Worm (Caenorhabditis elegans): ENCODE measurements around the gene F35A5.5.

F35A5.5 gene

DNA sequence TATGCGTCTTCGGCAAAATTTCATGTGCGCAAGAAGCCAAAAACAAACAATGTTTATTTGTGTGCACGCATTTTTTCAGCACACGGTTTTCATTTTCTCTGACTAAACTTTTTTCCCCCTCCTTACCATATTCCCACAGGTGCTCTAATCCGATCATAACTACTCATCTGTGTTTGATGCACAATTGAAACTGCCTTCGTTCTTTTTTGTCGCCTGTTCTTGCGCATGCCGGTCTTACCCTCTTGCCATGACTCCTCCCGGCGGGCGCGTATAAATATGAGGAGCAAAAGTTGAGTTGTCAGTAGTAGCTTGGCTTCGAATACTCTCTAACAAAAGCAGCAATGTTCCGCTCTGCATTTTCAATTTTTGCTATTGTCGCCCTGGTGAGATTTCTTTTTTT, 2.3 kb upstream of the F35A5.5 start, which contains the start of gene abu-10:
Gene abu-10 (plus strand): TSS at position 301 of the 400 bp plus-strand sequence.
- TF ChIP-seq irx-1 (tag; optimal IDR thresholded peaks at IDR 0.05): no peak
- TF ChIP-seq lin-39 (tag; optimal IDR thresholded peaks at IDR 0.05): no peak
- no peak for TF ChIP-seq mef-2 (tag; optimal IDR thresholded peaks at IDR 0.05)
- no peak for TF ChIP-seq nhr-11 (tag; optimal IDR thresholded peaks at IDR 0.05)

DNA sequence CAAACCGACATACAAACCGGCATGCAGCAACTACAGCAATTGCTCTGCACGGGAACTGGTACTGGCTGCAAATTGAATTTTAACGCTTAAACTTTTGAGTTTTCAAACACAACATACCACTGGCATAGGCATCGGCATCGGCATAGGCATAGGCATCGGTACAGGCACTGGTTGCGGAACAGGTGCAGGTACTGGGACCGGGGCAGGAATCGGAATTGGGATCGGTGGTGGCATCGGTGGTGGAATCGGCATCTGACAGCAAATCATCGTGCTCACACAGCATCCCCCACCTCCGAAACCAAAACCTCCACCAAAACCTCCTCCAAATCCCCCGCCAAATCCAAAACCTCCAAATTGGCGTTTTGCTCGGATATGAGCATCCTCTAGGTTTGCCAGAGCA, 1.4 kb downstream of the F35A5.5 start:
- TF ChIP-seq sptf-1 (tag; optimal IDR thresholded peaks at IDR 0.05) (no peak), hpl-2 (GFP tag; optimal IDR thresholded peaks at IDR 0.05) (no peak), sox-4 (tag; optimal IDR thresholded peaks at IDR 0.05) (no peak), nhr-85 (tag) (peak; percentile 1), ztf-11 (tag; optimal IDR thresholded peaks at IDR 0.05) (no peak), grh-1 (GFP tag; IDR thresholded peaks at IDR 0.05) (no peak)

DNA sequence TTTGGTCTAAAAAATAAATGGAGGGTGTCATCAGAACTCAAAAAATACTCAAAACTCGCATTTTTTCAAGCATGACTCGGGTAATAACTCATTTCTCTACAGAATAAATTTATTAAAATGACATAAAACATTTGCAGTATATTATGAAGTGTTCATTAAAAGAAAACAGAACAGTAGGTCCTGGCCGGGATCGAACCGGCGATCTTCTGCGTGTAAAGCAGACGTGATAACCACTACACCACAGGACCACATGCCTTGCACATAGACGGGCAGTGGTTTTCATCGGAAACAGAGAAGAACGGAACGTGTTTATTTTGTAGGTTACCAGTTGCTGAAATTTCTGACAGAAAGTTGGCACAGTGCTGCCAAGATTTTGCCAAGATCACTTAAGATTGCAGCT, 2.2 kb downstream of the F35A5.5 start:
- TF ChIP-seq skn-1 (tag; optimal IDR thresholded peaks at IDR 0.05) (no peak), nhr-76 (tag; optimal IDR thresholded peaks at IDR 0.05) (no peak), ceh-8 (GFP tag; optimal IDR thresholded peaks at IDR 0.05) (no peak), nhr-11 (tag; optimal IDR thresholded peaks at IDR 0.05) (no peak), mdl-1 (tag; optimal IDR thresholded peaks at IDR 0.05) (no peak), mep-1 (tag; optimal IDR thresholded peaks at IDR 0.05) (no peak), zag-1 (tag; optimal IDR thresholded peaks at IDR 0.05) (no peak), lin-35 (GFP tag; optimal IDR thresholded peaks at IDR 0.05) (peak in 1 of 2 experiments; percentile 5), snu-23 (GFP tag; optimal IDR thresholded peaks at IDR 0.05) (peak; percentile 35), irx-1 (tag; optimal IDR thresholded peaks at IDR 0.05) (no peak), sox-4 (tag; optimal IDR thresholded peaks at IDR 0.05) (no peak), lsy-2 (tag; optimal IDR thresholded peaks at IDR 0.05) (no peak), nhr-84 (tag; optimal IDR thresholded peaks at IDR 0.05) (no peak), lin-14 (GFP tag; optimal IDR thresholded peaks at IDR 0.05) (peak; percentile 2)

DNA sequence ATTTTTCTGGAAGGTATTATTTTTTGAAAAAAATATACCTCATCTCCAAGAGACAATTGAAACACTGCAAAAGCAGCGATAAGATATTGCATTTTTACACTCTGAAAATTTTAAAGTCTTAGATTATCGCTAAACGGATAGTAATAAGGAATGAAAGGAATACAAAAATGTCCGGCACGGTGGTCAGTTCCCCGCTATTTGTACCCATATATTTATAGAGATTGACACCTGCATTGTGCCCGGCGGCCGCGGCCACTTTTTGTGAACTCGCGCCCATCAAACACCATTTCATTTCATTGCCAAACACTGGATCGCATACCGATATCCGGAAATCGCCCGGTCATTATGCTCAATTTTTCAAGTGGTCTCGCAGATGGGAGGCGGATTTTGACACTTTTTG, 2.8 kb downstream of the F35A5.5 start, which contains the start of gene idpp-5:
Gene idpp-5 (minus strand): TSS at position 101 of the 400 bp plus-strand sequence.
- no peak for TF ChIP-seq nhr-77 (tag; optimal IDR thresholded peaks at IDR 0.05)
- TF ChIP-seq swsn-7 (tag; optimal IDR thresholded peaks at IDR 0.05): no peak
- no peak for TF ChIP-seq nhr-12 (tag; optimal IDR thresholded peaks at IDR 0.05)
- TF ChIP-seq nhr-84 (tag; optimal IDR thresholded peaks at IDR 0.05): no peak
- no peak for TF ChIP-seq skn-1 (tag; optimal IDR thresholded peaks at IDR 0.05)
- no peak for TF ChIP-seq aha-1 (tag; optimal IDR thresholded peaks at IDR 0.05)
- TF ChIP-seq blmp-1 (tag; optimal IDR thresholded peaks at IDR 0.05): no peak
- no peak for TF ChIP-seq hpl-2 (GFP tag; optimal IDR thresholded peaks at IDR 0.05)

DNA sequence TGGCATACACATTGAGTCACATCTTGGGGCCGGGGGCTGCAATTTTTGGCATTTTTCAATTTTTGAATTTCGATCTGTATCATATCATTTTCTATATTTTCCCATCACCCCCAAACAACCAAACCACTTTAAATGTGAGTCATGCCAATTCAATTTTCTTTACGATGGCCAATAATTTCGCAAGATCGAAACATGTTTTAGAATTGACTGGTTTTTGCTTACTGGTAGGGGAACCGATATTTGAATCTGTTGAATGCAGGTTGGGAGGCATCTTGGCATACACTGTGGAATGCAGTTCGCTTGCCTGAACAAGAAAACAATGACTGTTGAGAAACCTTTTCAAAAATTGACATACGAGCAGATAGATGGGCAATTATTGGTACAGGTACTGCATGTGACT, 4.4 kb downstream of the F35A5.5 start:
- TF ChIP-seq unc-98 (GFP tag; IDR thresholded peaks at IDR 0.05): no peak
- no peak for TF ChIP-seq C04F5.9 (tag; optimal IDR thresholded peaks at IDR 0.05)
- no peak for TF ChIP-seq tlp-1 (tag; optimal IDR thresholded peaks at IDR 0.05)
- no peak for TF ChIP-seq ces-1 (GFP tag; optimal IDR thresholded peaks at IDR 0.05)
- no peak for TF ChIP-seq egl-27 (tag; optimal IDR thresholded peaks at IDR 0.05)
- no peak for TF ChIP-seq efl-1 (optimal IDR thresholded peaks at IDR 0.05)
- TF ChIP-seq efl-1 (GFP tag; optimal IDR thresholded peaks at IDR 0.05 in 1 of 2): peak in 1 of 2 experiments; percentile 71
- TF ChIP-seq hpl-2 (GFP tag; optimal IDR thresholded peaks at IDR 0.05): no peak
- TF ChIP-seq F16B12.6 (tag; optimal IDR thresholded peaks at IDR 0.05): no peak
- no peak for TF ChIP-seq unc-30 (tag; optimal IDR thresholded peaks at IDR 0.05)

DNA sequence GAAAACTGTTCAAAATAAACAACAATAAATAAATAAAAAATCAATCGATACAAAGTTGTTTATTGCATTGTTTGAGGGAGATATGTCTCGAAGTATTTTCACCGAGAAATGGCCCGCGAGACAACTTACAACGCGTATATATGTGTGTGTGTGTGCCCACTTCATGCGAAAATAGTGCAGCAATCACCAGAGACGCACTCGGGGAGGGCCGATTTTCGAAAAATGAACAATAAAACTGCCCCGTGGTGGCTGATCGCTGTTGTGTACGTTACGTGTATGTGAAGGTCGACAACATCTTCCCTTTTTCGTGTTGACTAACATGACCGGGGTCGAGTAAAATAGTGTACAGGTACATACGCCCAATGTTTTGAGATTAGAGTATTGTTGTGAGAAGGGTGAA, 7.1 kb downstream of the F35A5.5 start:
- no peak for TF ChIP-seq fkh-4 (tag; optimal IDR thresholded peaks at IDR 0.05; ENCODE audit: borderline replicate concordance)
- TF ChIP-seq mef-2 (tag; optimal IDR thresholded peaks at IDR 0.05): no peak
- TF ChIP-seq elt-3 (tag; optimal IDR thresholded peaks at IDR 0.05): peak in 4 of 6 experiments; percentile 27 to 79 (median 50)
- TF ChIP-seq unc-30 (tag; optimal IDR thresholded peaks at IDR 0.05): no peak
- TF ChIP-seq aly-2 (tag; optimal IDR thresholded peaks at IDR 0.05): no peak
- TF ChIP-seq tbx-2 (tag; optimal IDR thresholded peaks at IDR 0.05): peak; percentile 70
- TF ChIP-seq nhr-237 (tag; optimal IDR thresholded peaks at IDR 0.05): no peak
- TF ChIP-seq C34B4.2 (tag; optimal IDR thresholded peaks at IDR 0.05): no peak
- no peak for TF ChIP-seq alr-1 (tag; optimal IDR thresholded peaks at IDR 0.05; ENCODE audit: borderline replicate concordance)
- peak; percentile 41 for TF ChIP-seq vab-15 (tag; optimal IDR thresholded peaks at IDR 0.05)
- peak; percentile 76 for TF ChIP-seq blmp-1 (tag; optimal IDR thresholded peaks at IDR 0.05)
- peak in 2 of 3 experiments; percentile 1 to 20 for TF ChIP-seq ceh-82 (tag; optimal IDR thresholded peaks at IDR 0.05)
- TF ChIP-seq ceh-8 (GFP tag; optimal IDR thresholded peaks at IDR 0.05): no peak
- TF ChIP-seq irx-1 (tag; optimal IDR thresholded peaks at IDR 0.05): peak; percentile 65
- TF ChIP-seq nhr-85 (tag): peak; percentile 96
- no peak for TF ChIP-seq nhr-28 (tag; optimal IDR thresholded peaks at IDR 0.05)
- TF ChIP-seq unc-130 (tag; optimal IDR thresholded peaks at IDR 0.05): peak; percentile 29

Data from whole organism, L1 larva.